Fruit fly (Drosophila melanogaster) whole organism, prepupa: ENCODE data around the gene Spn88Ea.

Experiments used
- Blimp-1 ChIP-seq: fragments of 200-800 bp; sonication (Bioruptor generic); optimal IDR thresholded peaks from 3 replicates; lab custom pipeline; 2017; ENCODE audit warnings: missing biosample characterization, missing genetic modification characterization, mild to moderate bottlenecking, moderate library complexity, missing genetic modification reagents
- CG10631 ChIP-seq: fragments of 200-800 bp; sonication (Bioruptor generic); optimal IDR thresholded peaks from 2 replicates; lab custom pipeline; 2016; ENCODE audit warnings: missing biosample characterization, missing genetic modification characterization
- CG11294 ChIP-seq: fragments of 200-800 bp; sonication (Bioruptor generic); IDR thresholded peaks from 2 replicates; pipeline ENCODE4 v1.3.6; 2022; ENCODE audit warnings: missing biosample characterization, missing genetic modification characterization
- CG11762 ChIP-seq: fragments of 200-800 bp; sonication (Bioruptor generic); optimal IDR thresholded peaks from 3 replicates; lab custom pipeline; 2016; ENCODE audit warnings: missing biosample characterization, missing genetic modification characterization; ENCODE audit not compliant: insufficient read depth
- CG11902 ChIP-seq: fragments of 200-800 bp; sonication (Bioruptor generic); optimal IDR thresholded peaks from 3 replicates; lab custom pipeline; 2016; ENCODE audit warnings: missing biosample characterization, missing genetic modification characterization
- CG15336 ChIP-seq: fragments of 200-800 bp; sonication (Bioruptor generic); IDR thresholded peaks from 2 replicates; pipeline ENCODE4 v1.3.6; 2022; ENCODE audit warnings: missing biosample characterization, missing genetic modification characterization
- CG1621 ChIP-seq: fragments of 200-800 bp; sonication (Bioruptor generic); optimal IDR thresholded peaks from 3 replicates; lab custom pipeline; 2018; ENCODE audit warnings: missing biosample characterization, mild to moderate bottlenecking, missing genetic modification characterization
- CG3032 ChIP-seq: fragments of 200-800 bp; optimal IDR thresholded peaks from 2 replicates; lab custom pipeline; 2019; ENCODE audit warnings: missing biosample characterization, mild to moderate bottlenecking, missing genetic modification characterization, moderate library complexity
- CG32006 ChIP-seq: fragments of 200-800 bp; sonication (Bioruptor generic); optimal IDR thresholded peaks from 3 replicates; lab custom pipeline; 2017; ENCODE audit warnings: missing biosample characterization, mild to moderate bottlenecking, missing genetic modification characterization
- CG34406 ChIP-seq: fragments of 200-800 bp; sonication (Bioruptor generic); optimal IDR thresholded peaks from 3 replicates; lab custom pipeline; 2016; ENCODE audit warnings: missing biosample characterization, missing genetic modification characterization
- CG3919 ChIP-seq: fragments of 200-800 bp; sonication (Bioruptor generic); optimal IDR thresholded peaks from 3 replicates; lab custom pipeline; 2016; ENCODE audit warnings: missing biosample characterization, missing genetic modification characterization
- CG6854 ChIP-seq: fragments of 200-800 bp; sonication (Bioruptor generic); optimal IDR thresholded peaks from 2 replicates; lab custom pipeline; 2017; ENCODE audit warnings: missing biosample characterization, mild to moderate bottlenecking, missing genetic modification characterization
- CG7368 ChIP-seq: fragments of 200-800 bp; sonication (Bioruptor generic); optimal IDR thresholded peaks from 3 replicates; lab custom pipeline; 2016; ENCODE audit warnings: missing biosample characterization, missing genetic modification characterization
- CG8119 ChIP-seq: fragments of 200-800 bp; sonication (Bioruptor generic); IDR thresholded peaks from 3 replicates; pipeline ENCODE4 v1.3.6; 2022; ENCODE audit warnings: missing biosample characterization, missing genetic modification characterization
- CG8319 ChIP-seq: fragments of 200-800 bp; sonication (Bioruptor generic); optimal IDR thresholded peaks from 3 replicates; lab custom pipeline; 2016; ENCODE audit warnings: missing biosample characterization, missing genetic modification characterization
- CG8632 ChIP-seq: fragments of 200-800 bp; sonication (Bioruptor generic); optimal IDR thresholded peaks from 3 replicates; lab custom pipeline; 2016; ENCODE audit warnings: missing biosample characterization, missing genetic modification characterization
- CG9139 ChIP-seq: fragments of 200-800 bp; sonication (Bioruptor generic); optimal IDR thresholded peaks from 3 replicates; lab custom pipeline; 2017; ENCODE audit warnings: missing biosample characterization, mild to moderate bottlenecking, missing genetic modification characterization
- Eip75B ChIP-seq: fragments of 200-800 bp; sonication (Bioruptor generic); optimal IDR thresholded peaks from 3 replicates; lab custom pipeline; 2016; ENCODE audit warnings: missing biosample characterization, missing genetic modification characterization
- Eip78C ChIP-seq: fragments of 200-800 bp; sonication (Bioruptor generic); peaks from one replicate; lab custom pipeline; 2016; ENCODE audit warnings: missing biosample characterization, missing genetic modification characterization
- Eip93F ChIP-seq: fragments of 200-800 bp; sonication (Bioruptor generic); optimal IDR thresholded peaks from 2 replicates; lab custom pipeline; 2016; ENCODE audit warnings: missing biosample characterization, mild to moderate bottlenecking, missing genetic modification characterization
- Ets96B ChIP-seq: fragments of 200-800 bp; optimal IDR thresholded peaks from 2 replicates; lab custom pipeline; 2019; ENCODE audit warnings: missing biosample characterization, mild to moderate bottlenecking, missing genetic modification characterization, moderate library complexity
- Gug ChIP-seq: fragments of 200-800 bp; sonication (Bioruptor generic); IDR thresholded peaks from 2 replicates; pipeline ENCODE4 v1.3.6; 2022; ENCODE audit warnings: missing biosample characterization, missing genetic modification characterization
- Hr39 ChIP-seq: fragments of 200-800 bp; sonication (Bioruptor generic); optimal IDR thresholded peaks from 2 replicates; lab custom pipeline; 2016; ENCODE audit warnings: missing biosample characterization, missing genetic modification characterization
- Lpt ChIP-seq: fragments of 200-800 bp; sonication (Bioruptor generic); optimal IDR thresholded peaks from 3 replicates; lab custom pipeline; 2016; ENCODE audit warnings: missing biosample characterization, missing genetic modification characterization
- Met ChIP-seq: fragments of 200-800 bp; sonication (Bioruptor generic); optimal IDR thresholded peaks from 3 replicates; lab custom pipeline; 2016; ENCODE audit warnings: missing biosample characterization, missing genetic modification characterization
- OdsH ChIP-seq: fragments of 200-800 bp; sonication (Bioruptor generic); optimal IDR thresholded peaks from 3 replicates; lab custom pipeline; 2016; ENCODE audit warnings: missing biosample characterization, missing genetic modification characterization
- Smox ChIP-seq: fragments of 200-800 bp; sonication (Bioruptor generic); optimal IDR thresholded peaks from 3 replicates; lab custom pipeline; 2016; ENCODE audit warnings: missing biosample characterization, missing genetic modification characterization
- Sox102F ChIP-seq: fragments of 200-800 bp; sonication (Bioruptor generic); optimal IDR thresholded peaks from 2 replicates; lab custom pipeline; 2016; ENCODE audit warnings: missing biosample characterization, mild to moderate bottlenecking, missing genetic modification characterization
- Sox14 ChIP-seq: fragments of 200-800 bp; sonication (Bioruptor generic); optimal IDR thresholded peaks from 3 replicates; lab custom pipeline; 2016; ENCODE audit warnings: missing biosample characterization, missing genetic modification characterization
- Sox15 ChIP-seq: fragments of 200-800 bp; sonication (Bioruptor generic); optimal IDR thresholded peaks from 3 replicates; lab custom pipeline; 2016; ENCODE audit warnings: missing biosample characterization, missing genetic modification characterization
- achi ChIP-seq: fragments of 200-800 bp; sonication (Bioruptor generic); optimal IDR thresholded peaks from 3 replicates; lab custom pipeline; 2016; ENCODE audit warnings: missing biosample characterization, missing genetic modification characterization
- cyc ChIP-seq: fragments of 200-800 bp; sonication (Bioruptor generic); optimal IDR thresholded peaks from 3 replicates; lab custom pipeline; 2016; ENCODE audit warnings: missing biosample characterization, missing genetic modification characterization
- dac ChIP-seq: fragments of 200-800 bp; sonication (Bioruptor generic); optimal IDR thresholded peaks from 2 replicates; lab custom pipeline; 2017; ENCODE audit warnings: missing biosample characterization, mild to moderate bottlenecking, missing genetic modification characterization
- dsx ChIP-seq: fragments of 200-800 bp; optimal IDR thresholded peaks from 3 replicates; lab custom pipeline; 2019; ENCODE audit warnings: missing biosample characterization, mild to moderate bottlenecking, missing genetic modification characterization, moderate library complexity; ENCODE audit not compliant: poor library complexity, severe bottlenecking
- eg ChIP-seq: fragments of 200-800 bp; sonication (Bioruptor generic); IDR thresholded peaks from 3 replicates; pipeline ENCODE4 v1.3.6; 2022; ENCODE audit warnings: missing biosample characterization, missing genetic modification characterization
- esn ChIP-seq: fragments of 200-800 bp; sonication (Bioruptor generic); optimal IDR thresholded peaks from 2 replicates; lab custom pipeline; 2016; ENCODE audit warnings: missing biosample characterization, mild to moderate bottlenecking, missing genetic modification characterization, moderate library complexity
- fd59A ChIP-seq: fragments of 200-800 bp; sonication (Bioruptor generic); optimal IDR thresholded peaks from 2 replicates; lab custom pipeline; 2017; ENCODE audit warnings: missing biosample characterization, mild to moderate bottlenecking, missing genetic modification characterization, missing genetic modification reagents
- fd85E ChIP-seq: fragments of 200-800 bp; sonication (Bioruptor generic); optimal IDR thresholded peaks from 3 replicates; lab custom pipeline; 2016; ENCODE audit warnings: missing biosample characterization, missing genetic modification characterization
- fkh ChIP-seq: fragments of 200-800 bp; sonication (Bioruptor generic); optimal IDR thresholded peaks from 3 replicates; lab custom pipeline; 2017; ENCODE audit warnings: missing biosample characterization, mild to moderate bottlenecking, missing genetic modification characterization, moderate library complexity
- net ChIP-seq: fragments of 200-800 bp; sonication (Bioruptor generic); optimal IDR thresholded peaks from 3 replicates; lab custom pipeline; 2016; ENCODE audit warnings: missing biosample characterization, missing genetic modification characterization
- pdm3 ChIP-seq: fragments of 200-800 bp; sonication (Bioruptor generic); optimal IDR thresholded peaks from 3 replicates; lab custom pipeline; 2016; ENCODE audit warnings: missing biosample characterization, missing genetic modification characterization
- salr ChIP-seq, 2 experiments: fragments of 200-800 bp; sonication (Bioruptor generic); optimal IDR thresholded peaks; 3 replicates each; lab custom pipeline; 2016 to 2018; ENCODE audit warnings: missing biosample characterization in 2 of 2, missing genetic modification characterization in 2 of 2, mild to moderate bottlenecking in 1 of 2
- spab ChIP-seq: fragments of 200-800 bp; sonication (Bioruptor generic); optimal IDR thresholded peaks from 2 replicates; lab custom pipeline; 2017; ENCODE audit warnings: missing biosample characterization, mild to moderate bottlenecking, missing genetic modification characterization, missing genetic modification reagents
- svp ChIP-seq: fragments of 200-800 bp; sonication (Bioruptor generic); peaks from one replicate; lab custom pipeline; 2016; ENCODE audit warnings: missing biosample characterization, missing genetic modification characterization
- topi ChIP-seq: fragments of 200-800 bp; sonication (Bioruptor generic); optimal IDR thresholded peaks from 3 replicates; lab custom pipeline; 2016; ENCODE audit warnings: missing biosample characterization, missing genetic modification characterization
- vri ChIP-seq: fragments of 200-800 bp; sonication (Bioruptor generic); optimal IDR thresholded peaks from 3 replicates; lab custom pipeline; 2016; ENCODE audit warnings: missing biosample characterization, mild to moderate bottlenecking, missing genetic modification characterization

The Spn88Ea gene

dm6 chr3R:15249037-15249436, 42.8 kb upstream of the Spn88Ea start, which contains the start of gene Amt:
Amt (minus strand) TSS chr3R:15249137.
- TF ChIP-seq svp, result no peak
- TF ChIP-seq fd59A (GFP tag; lab: Kevin White, UChicago), result no peak
- no peak for TF ChIP-seq dsx (GFP tag; lab: Kevin White, UChicago)
- no peak for TF ChIP-seq Gug (GFP tag; lab: Robert Waterston, UW)
- TF ChIP-seq OdsH, result no peak
- no peak for TF ChIP-seq achi (GFP tag; lab: Kevin White, UChicago)
- TF ChIP-seq pdm3 (GFP tag; lab: Kevin White, UChicago), result no peak
- TF ChIP-seq salr (GFP tag; optimal IDR thresholded peaks at IDR 0.05; lab: Kevin White, UChicago), result no peak
- TF ChIP-seq Lpt, result no peak
- no peak for TF ChIP-seq cyc
- TF ChIP-seq CG1621, result no peak
- TF ChIP-seq CG11294 (GFP tag; lab: Robert Waterston, UW), result no peak
- no peak for TF ChIP-seq Hr39
- TF ChIP-seq CG3919 (GFP tag; lab: Kevin White, UChicago), result no peak
- TF ChIP-seq Eip75B (GFP tag; lab: Kevin White, UChicago), result no peak
- no peak for TF ChIP-seq CG11902 (GFP tag; lab: Kevin White, UChicago)
- no peak for TF ChIP-seq CG8119 (GFP tag; lab: Robert Waterston, UW)
- TF ChIP-seq Eip78C, result no peak
- no peak for TF ChIP-seq fd85E (GFP tag; lab: Kevin White, UChicago)

- no peak for TF ChIP-seq cyc
- TF ChIP-seq dac (GFP tag; lab: Kevin White, UChicago), result no peak
- no peak for TF ChIP-seq vri (GFP tag; lab: Kevin White, UChicago)
- no peak for TF ChIP-seq Eip93F
- peak; percentile 2 for TF ChIP-seq esn
- no peak for TF ChIP-seq svp
- no peak for TF ChIP-seq CG32006
- no peak for TF ChIP-seq Eip75B (GFP tag; lab: Kevin White, UChicago)
- TF ChIP-seq CG6854 (GFP tag; lab: Kevin White, UChicago), result no peak
- TF ChIP-seq CG8119 (GFP tag; lab: Robert Waterston, UW), result no peak
- TF ChIP-seq Ets96B (tag; lab: Kevin White, UChicago), result no peak
- no peak for TF ChIP-seq CG11762
- no peak for TF ChIP-seq CG7368 (GFP tag; lab: Kevin White, UChicago)
- TF ChIP-seq CG8319 (GFP tag; lab: Kevin White, UChicago), result no peak
- peak; percentile 2 for TF ChIP-seq Sox102F (GFP tag; lab: Kevin White, UChicago)
- no peak for TF ChIP-seq CG9139 (GFP tag; lab: Kevin White, UChicago)
- TF ChIP-seq Eip78C, result peak; percentile 45
- TF ChIP-seq CG8632 (GFP tag; lab: Kevin White, UChicago), result no peak
- TF ChIP-seq Met (GFP tag; lab: Kevin White, UChicago), result peak; percentile 13
- no peak for TF ChIP-seq CG3919 (GFP tag; lab: Kevin White, UChicago)
These were observed 40.4 kb upstream of the Spn88Ea start for dm6 chr3R:15246601-15247000.

dm6 chr3R:15243452-15243851, 37.2 kb upstream of the Spn88Ea start:
- TF ChIP-seq CG8119 (GFP tag; lab: Robert Waterston, UW) (no peak), salr (GFP tag; optimal IDR thresholded peaks at IDR 0.05; lab: Kevin White, UChicago) (no peak), CG3032 (tag; lab: Kevin White, UChicago) (no peak), vri (GFP tag; lab: Kevin White, UChicago) (peak; percentile 50), CG15336 (GFP tag; lab: Robert Waterston, UW) (peak; percentile 21; the same call in 1 of the 2 replicates), topi (peak; percentile 5), Hr39 (no peak), achi (GFP tag; lab: Kevin White, UChicago) (no peak), Sox15 (GFP tag; lab: Kevin White, UChicago) (no peak), Smox (GFP tag; lab: Kevin White, UChicago) (peak; percentile 13), Sox102F (GFP tag; lab: Kevin White, UChicago) (peak; percentile 33), spab (GFP tag; lab: Kevin White, UChicago) (no peak), CG9139 (GFP tag; lab: Kevin White, UChicago) (no peak), CG34406 (GFP tag; lab: Kevin White, UChicago) (no peak), fkh (GFP tag; lab: Kevin White, UChicago) (peak; percentile 57), Blimp-1 (GFP tag; lab: Kevin White, UChicago) (no peak), CG32006 (no peak), CG10631 (GFP tag; lab: Kevin White, UChicago) (no peak), CG11762 (no peak), dac (GFP tag; lab: Kevin White, UChicago) (no peak), esn (peak; percentile 38), net (GFP tag; lab: Kevin White, UChicago) (no peak), CG11294 (GFP tag; lab: Robert Waterston, UW) (no peak), pdm3 (GFP tag; lab: Kevin White, UChicago) (peak; percentile 2), Eip75B (GFP tag; lab: Kevin White, UChicago) (peak; percentile 27), dsx (GFP tag; lab: Kevin White, UChicago) (no peak), Eip93F (peak; percentile 1), Ets96B (tag; lab: Kevin White, UChicago) (no peak), CG8319 (GFP tag; lab: Kevin White, UChicago) (no peak), eg (no peak), Sox14 (GFP tag; lab: Kevin White, UChicago) (peak; percentile 84), OdsH (no peak)
